Worm (Caenorhabditis elegans) whole organism, late embryonic: Measurements from ENCODE around the gene mask-1.

Experiments
- ceh-30 ChIP-seq: fragments of 150-350 bp; optimal IDR thresholded peaks from 2 replicates; lab custom pipeline; 2014; ENCODE audit warnings: missing biosample characterization, missing genetic modification characterization
- ceh-48 ChIP-seq: sonication (generic microtip); optimal IDR thresholded peaks from 2 replicates; lab custom pipeline; 2016; ENCODE audit warnings: missing genetic modification characterization, inconsistent platforms, missing compliant biosample characterization
- pag-3 ChIP-seq: sonication (generic microtip); optimal IDR thresholded peaks from 2 replicates; lab custom pipeline; 2016; ENCODE audit warnings: missing compliant biosample characterization, missing genetic modification characterization, borderline replicate concordance
- pax-1 ChIP-seq: fragments of 150-350 bp; optimal IDR thresholded peaks from 2 replicates; lab custom pipeline; 2014; ENCODE audit warnings: missing biosample characterization, missing genetic modification characterization
- sdc-2 ChIP-seq: sonication (generic microtip); optimal IDR thresholded peaks from 2 replicates; lab custom pipeline; 2016; ENCODE audit warnings: missing genotype, missing genetic modification characterization, missing compliant biosample characterization

DNA sequence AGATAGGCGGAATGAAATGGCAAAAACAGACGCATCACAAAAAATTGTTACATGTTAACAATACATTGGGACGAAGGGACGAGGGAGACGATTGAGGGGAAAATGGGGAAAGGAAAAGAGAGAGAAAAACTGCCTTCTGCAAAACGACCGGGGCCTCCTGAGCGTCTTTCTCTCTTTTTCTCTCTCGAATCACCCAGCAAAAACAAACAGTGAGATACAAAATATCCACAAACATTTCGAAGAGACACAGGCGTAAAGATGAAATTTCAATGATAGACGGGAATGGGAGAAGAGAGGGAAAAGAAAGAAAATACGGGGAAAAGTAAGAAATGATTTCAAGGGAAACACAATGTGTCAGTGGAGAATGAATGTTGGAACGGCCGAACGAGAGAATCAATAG is 28.7 kb upstream of the mask-1 start:
- TF ChIP-seq pag-3 (tag; lab: Kevin White, UChicago) (no peak), pax-1 (tag; lab: Kevin White, UChicago) (no peak), ceh-30 (tag; lab: Kevin White, UChicago) (no peak), sdc-2 (tag; lab: Kevin White, UChicago) (no peak), ceh-48 (tag; lab: Kevin White, UChicago) (no peak)
